Worm (Caenorhabditis elegans) whole organism, late embryonic: ENCODE measurements around the gene Y37A1B.7.

Experiments used
- F13H6.1 ChIP-seq: sonication (generic microtip); optimal IDR thresholded peaks from 2 replicates; lab custom pipeline; 2016; ENCODE audit warnings: missing genetic modification characterization, missing compliant biosample characterization
- Y22D7AL.16 ChIP-seq: sonication (generic microtip); optimal IDR thresholded peaks from 2 replicates; lab custom pipeline; 2016; ENCODE audit warnings: missing genetic modification characterization, missing compliant biosample characterization
- nfya-1 ChIP-seq: sonication (generic microtip); optimal IDR thresholded peaks from 2 replicates; lab custom pipeline; 2017; ENCODE audit warnings: missing genetic modification characterization, mild to moderate bottlenecking, missing compliant biosample characterization, antibody characterized with exemption, moderate library complexity
- rnt-1 ChIP-seq: sonication (generic microtip); optimal IDR thresholded peaks from 2 replicates; lab custom pipeline; 2016; ENCODE audit warnings: missing genetic modification characterization, missing compliant biosample characterization

DNA sequence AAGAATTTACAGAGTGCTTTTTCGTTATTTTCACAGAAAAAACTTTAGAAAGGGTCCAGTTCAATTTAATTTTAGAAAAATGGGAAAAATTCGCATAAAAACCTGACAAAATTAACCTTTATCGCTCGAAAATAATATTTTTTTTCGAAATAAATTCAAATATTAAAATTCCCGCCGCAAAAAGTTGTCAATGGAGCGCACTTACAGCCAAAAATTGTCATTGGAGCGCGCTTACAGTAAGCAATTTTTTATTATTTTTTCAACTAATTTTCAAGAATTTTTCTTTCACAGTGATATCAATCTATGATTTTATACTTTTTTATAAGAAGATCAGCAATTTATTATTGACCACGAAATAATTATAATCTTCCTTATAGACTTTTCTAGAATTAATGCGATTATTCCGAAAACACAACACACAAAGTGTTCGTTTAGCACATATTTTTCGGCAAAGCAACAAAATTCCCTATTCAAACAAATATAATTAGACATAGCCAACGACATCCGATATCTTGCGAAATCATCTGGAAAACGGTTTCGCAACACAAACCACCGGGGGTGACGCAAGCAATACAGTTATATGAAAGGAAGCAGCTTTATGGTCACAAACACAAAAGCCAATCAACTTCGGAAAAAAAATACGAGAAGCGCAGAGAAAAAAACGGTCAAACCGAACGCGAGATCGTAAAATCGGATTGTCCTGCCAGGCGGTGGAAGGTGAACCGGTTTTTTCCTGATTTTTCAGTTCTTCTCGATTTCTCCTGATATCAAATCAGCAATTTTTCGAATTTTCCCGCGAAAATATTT lies 26.8 kb upstream of the Y37A1B.7 start:
- no peak for TF ChIP-seq rnt-1 (tag; lab: Kevin White, UChicago)
- TF ChIP-seq Y22D7AL.16: no peak
- no peak for TF ChIP-seq F13H6.1
- no peak for TF ChIP-seq nfya-1 (tag; lab: Kevin White, UChicago)
